Fruit fly (Drosophila melanogaster) whole organism, embryonic: Measurements from ENCODE around the gene Eip93F.

Experiments
- B-H1 ChIP-seq: fragments of 200-800 bp; sonication (Bioruptor generic); IDR thresholded peaks from 3 replicates; pipeline ENCODE4 v1.3.6; 2022; ENCODE audit warnings: missing biosample characterization, missing genetic modification characterization
- CG10366 ChIP-seq: fragments of 200-800 bp; sonication (Bioruptor generic); IDR thresholded peaks from 2 replicates; pipeline ENCODE4 v1.3.6; 2022; ENCODE audit warnings: missing biosample characterization, missing genetic modification characterization
- CG10979 ChIP-seq: fragments of 200-800 bp; sonication (Bioruptor generic); optimal IDR thresholded peaks from 2 replicates; lab custom pipeline; 2018; ENCODE audit warnings: missing biosample characterization, mild to moderate bottlenecking, missing genetic modification characterization, moderate library complexity
- CG12104 ChIP-seq: fragments of 200-800 bp; sonication (Bioruptor generic); optimal IDR thresholded peaks from 3 replicates; lab custom pipeline; 2016; ENCODE audit warnings: missing biosample characterization, missing genetic modification characterization
- CG13624 ChIP-seq: fragments of 200-800 bp; sonication (Bioruptor generic); optimal IDR thresholded peaks from 2 replicates; lab custom pipeline; 2016; ENCODE audit warnings: missing biosample characterization, missing genetic modification characterization
- CG16815 ChIP-seq: fragments of 200-800 bp; sonication (Bioruptor generic); optimal IDR thresholded peaks from 3 replicates; lab custom pipeline; 2017; ENCODE audit warnings: missing biosample characterization, mild to moderate bottlenecking, missing genetic modification characterization
- CG17186 ChIP-seq: fragments of 200-800 bp; sonication (Bioruptor generic); optimal IDR thresholded peaks from 3 replicates; lab custom pipeline; 2017; ENCODE audit warnings: missing biosample characterization, missing genetic modification reagents, missing genetic modification characterization
- CG17829 ChIP-seq: fragments of 200-800 bp; optimal IDR thresholded peaks from 2 replicates; lab custom pipeline; 2019; ENCODE audit warnings: missing biosample characterization, mild to moderate bottlenecking, missing genetic modification characterization, moderate library complexity
- CG18262 ChIP-seq: fragments of 200-800 bp; optimal IDR thresholded peaks from 3 replicates; lab custom pipeline; 2019; ENCODE audit warnings: missing biosample characterization, mild to moderate bottlenecking, missing genetic modification characterization, moderate library complexity
- CG30020 ChIP-seq: fragments of 200-800 bp; optimal IDR thresholded peaks from 2 replicates; lab custom pipeline; 2019; ENCODE audit warnings: missing biosample characterization, mild to moderate bottlenecking, missing genetic modification characterization, moderate library complexity
- CG31441 ChIP-seq: fragments of 200-800 bp; sonication (Bioruptor generic); IDR thresholded peaks from 2 replicates; pipeline ENCODE4 v1.3.6; 2022; ENCODE audit warnings: missing biosample characterization, missing genetic modification characterization
- CG3995 ChIP-seq: fragments of 200-800 bp; sonication (Bioruptor generic); optimal IDR thresholded peaks from 3 replicates; lab custom pipeline; 2016; ENCODE audit warnings: missing biosample characterization, missing genetic modification characterization
- CG4328 ChIP-seq: fragments of 200-800 bp; sonication (Bioruptor generic); optimal IDR thresholded peaks from 3 replicates; lab custom pipeline; 2017; ENCODE audit warnings: missing biosample characterization, missing genetic modification reagents, missing genetic modification characterization
- CG6813 ChIP-seq: fragments of 200-800 bp; sonication (Bioruptor generic); optimal IDR thresholded peaks from 2 replicates; lab custom pipeline; 2017; ENCODE audit warnings: missing biosample characterization, missing genetic modification characterization, mild to moderate bottlenecking, moderate library complexity, missing genetic modification reagents
- CG7556 ChIP-seq: fragments of 200-800 bp; sonication (Bioruptor generic); optimal IDR thresholded peaks from 2 replicates; lab custom pipeline; 2017; ENCODE audit warnings: missing biosample characterization, mild to moderate bottlenecking, missing genetic modification characterization
- CG7745 ChIP-seq: fragments of 200-800 bp; sonication (Bioruptor generic); optimal IDR thresholded peaks from 2 replicates; lab custom pipeline; 2018; ENCODE audit warnings: missing biosample characterization, mild to moderate bottlenecking, missing genetic modification characterization, moderate library complexity
- CG8290 ChIP-seq, 3 experiments: fragments of 200-800 bp; sonication (Bioruptor generic); optimal IDR thresholded peaks; 2 replicates each; lab custom pipeline; 2016 to 2019; ENCODE audit warnings: missing biosample characterization in 3 of 3, missing genetic modification characterization in 3 of 3, mild to moderate bottlenecking in 2 of 3, moderate library complexity in 1 of 3
- CG9437 ChIP-seq: fragments of 200-800 bp; sonication (Bioruptor generic); optimal IDR thresholded peaks from 2 replicates; lab custom pipeline; 2018; ENCODE audit warnings: missing biosample characterization, mild to moderate bottlenecking, missing genetic modification characterization
- CG9727 ChIP-seq: fragments of 200-800 bp; sonication (Bioruptor generic); optimal IDR thresholded peaks from 3 replicates; lab custom pipeline; 2017; ENCODE audit warnings: missing biosample characterization, mild to moderate bottlenecking, missing genetic modification characterization
- Dbx ChIP-seq: fragments of 200-800 bp; sonication (Bioruptor generic); IDR thresholded peaks from 3 replicates; pipeline ENCODE4 v1.3.6; 2022; ENCODE audit warnings: missing biosample characterization, missing genetic modification characterization
- Dek ChIP-seq: fragments of 200-800 bp; sonication (Bioruptor generic); optimal IDR thresholded peaks from 3 replicates; lab custom pipeline; 2019; ENCODE audit warnings: missing biosample characterization, mild to moderate bottlenecking, missing genetic modification characterization, moderate library complexity
- Fer3 ChIP-seq: fragments of 200-800 bp; sonication (Bioruptor generic); optimal IDR thresholded peaks from 2 replicates; lab custom pipeline; 2018; ENCODE audit warnings: missing biosample characterization, mild to moderate bottlenecking, missing genetic modification characterization, moderate library complexity
- HLHmδ ChIP-seq: fragments of 200-800 bp; sonication (Bioruptor generic); optimal IDR thresholded peaks from 2 replicates; lab custom pipeline; 2018; ENCODE audit warnings: missing biosample characterization, mild to moderate bottlenecking, missing genetic modification characterization, moderate library complexity
- HmgD ChIP-seq: fragments of 200-800 bp; sonication (Bioruptor generic); optimal IDR thresholded peaks from 3 replicates; lab custom pipeline; 2016; ENCODE audit warnings: missing biosample characterization, missing genetic modification characterization
- Hmr ChIP-seq: fragments of 200-800 bp; sonication (Bioruptor generic); optimal IDR thresholded peaks from 3 replicates; lab custom pipeline; 2017; ENCODE audit warnings: mild to moderate bottlenecking, missing biosample characterization, missing genetic modification reagents, missing genetic modification characterization
- Hr39 ChIP-seq: fragments of >200 bp; optimal IDR thresholded peaks from 2 replicates; lab custom pipeline; 2017
- MBD-R2 ChIP-seq: fragments of 200-800 bp; sonication (Bioruptor generic); IDR thresholded peaks from 2 replicates; pipeline ENCODE4 v1.3.6; 2022; ENCODE audit warnings: missing biosample characterization, missing genetic modification characterization
- Max ChIP-seq: fragments of 200-800 bp; sonication (Bioruptor generic); optimal IDR thresholded peaks from 2 replicates; lab custom pipeline; 2016; ENCODE audit warnings: missing biosample characterization, mild to moderate bottlenecking, missing genetic modification characterization
- NK7.1 ChIP-seq: fragments of 200-800 bp; sonication (Bioruptor generic); optimal IDR thresholded peaks from 3 replicates; lab custom pipeline; 2016; ENCODE audit warnings: missing biosample characterization, missing genetic modification characterization
- Opbp ChIP-seq: fragments of 200-800 bp; sonication (Bioruptor generic); IDR thresholded peaks from 3 replicates; pipeline ENCODE4 v1.3.6; 2022; ENCODE audit warnings: missing biosample characterization, missing genetic modification characterization; ENCODE audit not compliant: partially characterized antibody
- Spps ChIP-seq: fragments of 200-800 bp; sonication (Bioruptor generic); optimal IDR thresholded peaks from 2 replicates; lab custom pipeline; 2018; ENCODE audit warnings: missing biosample characterization, mild to moderate bottlenecking, missing genetic modification characterization
- ara ChIP-seq: fragments of 200-800 bp; sonication (Bioruptor generic); IDR thresholded peaks from 2 replicates; pipeline ENCODE4 v1.3.6; 2022; ENCODE audit warnings: missing biosample characterization, missing genetic modification characterization
- ato ChIP-seq: fragments of 200-800 bp; sonication (Bioruptor generic); IDR thresholded peaks from 2 replicates; pipeline ENCODE4 v1.3.6; 2022; ENCODE audit warnings: missing biosample characterization, missing genetic modification characterization; ENCODE audit not compliant: partially characterized antibody
- bsh ChIP-seq, 2 experiments: fragments of 200-800 bp; sonication (Bioruptor generic); optimal IDR thresholded peaks; 2 replicates each; lab custom pipeline; 2017 to 2018; ENCODE audit warnings: mild to moderate bottlenecking in 2 of 2, missing biosample characterization in 2 of 2, missing genetic modification characterization in 2 of 2, moderate library complexity in 1 of 2
- cato ChIP-seq: fragments of 200-800 bp; sonication (Bioruptor generic); optimal IDR thresholded peaks from 2 replicates; lab custom pipeline; 2016; ENCODE audit warnings: missing biosample characterization, missing genetic modification characterization, borderline replicate concordance
- chinmo ChIP-seq: fragments of 200-800 bp; sonication (Bioruptor generic); IDR thresholded peaks from 4 replicates; pipeline ENCODE4 v1.3.6; 2022; ENCODE audit warnings: missing biosample characterization, missing genetic modification characterization; ENCODE audit not compliant: partially characterized antibody
- crc ChIP-seq: fragments of 200-800 bp; sonication (Bioruptor generic); optimal IDR thresholded peaks from 2 replicates; lab custom pipeline; 2016; ENCODE audit warnings: missing biosample characterization, missing genetic modification characterization
- dati ChIP-seq: fragments of 200-800 bp; sonication (Bioruptor generic); IDR thresholded peaks from 2 replicates; pipeline ENCODE4 v1.3.6; 2022; ENCODE audit warnings: missing biosample characterization, missing genetic modification characterization
- eve ChIP-seq, 2 experiments: fragments of >200 bp; optimal IDR thresholded peaks; 2 replicates each; lab custom pipeline; 2017; ENCODE audit warnings: missing biosample characterization in 2 of 2, missing genetic modification characterization in 2 of 2
- eyg ChIP-seq: fragments of 200-800 bp; sonication (Bioruptor generic); optimal IDR thresholded peaks from 3 replicates; lab custom pipeline; 2016; ENCODE audit warnings: missing biosample characterization, missing genetic modification characterization
- fd96Cb ChIP-seq: fragments of 200-800 bp; sonication (Bioruptor generic); optimal IDR thresholded peaks from 2 replicates; lab custom pipeline; 2018; ENCODE audit warnings: missing biosample characterization, mild to moderate bottlenecking, missing genetic modification characterization, moderate library complexity
- fu2 ChIP-seq: fragments of 200-800 bp; sonication (Bioruptor generic); optimal IDR thresholded peaks from 2 replicates; lab custom pipeline; 2016; ENCODE audit warnings: missing biosample characterization, missing genetic modification characterization
- grn ChIP-seq: fragments of 200-800 bp; sonication (Bioruptor generic); optimal IDR thresholded peaks from 3 replicates; lab custom pipeline; 2017; ENCODE audit warnings: missing biosample characterization, missing genetic modification characterization
- gro ChIP-seq: fragments of 200-800 bp; sonication (Bioruptor generic); optimal IDR thresholded peaks from 2 replicates; lab custom pipeline; 2016; ENCODE audit warnings: missing biosample characterization, missing genetic modification characterization
- gsb ChIP-seq: fragments of 200-800 bp; sonication (Bioruptor generic); IDR thresholded peaks from 2 replicates; pipeline ENCODE4 v1.3.6; 2022; ENCODE audit warnings: missing biosample characterization, missing genetic modification characterization
- nerfin-2 ChIP-seq: fragments of 200-800 bp; sonication (Bioruptor generic); IDR thresholded peaks from 2 replicates; pipeline ENCODE4 v1.3.6; 2022; ENCODE audit warnings: missing biosample characterization, missing genetic modification characterization; ENCODE audit not compliant: partially characterized antibody
- nmo ChIP-seq: fragments of 200-800 bp; sonication (Bioruptor generic); optimal IDR thresholded peaks from 2 replicates; lab custom pipeline; 2018; ENCODE audit warnings: missing biosample characterization, mild to moderate bottlenecking, missing genetic modification characterization, moderate library complexity
- nom ChIP-seq: fragments of 200-800 bp; sonication (Bioruptor generic); optimal IDR thresholded peaks from 2 replicates; lab custom pipeline; 2017; ENCODE audit warnings: missing biosample characterization, missing genetic modification characterization, mild to moderate bottlenecking, moderate library complexity, missing genetic modification reagents
- pb ChIP-seq: fragments of 200-800 bp; sonication (Bioruptor generic); optimal IDR thresholded peaks from 3 replicates; lab custom pipeline; 2016; ENCODE audit warnings: missing biosample characterization, missing genetic modification characterization
- pros ChIP-seq: fragments of 200-800 bp; sonication (Bioruptor generic); optimal IDR thresholded peaks from 3 replicates; lab custom pipeline; 2019; ENCODE audit warnings: missing biosample characterization, mild to moderate bottlenecking, missing genetic modification characterization, moderate library complexity
- zen2 ChIP-seq: fragments of 200-800 bp; sonication (Bioruptor generic); IDR thresholded peaks from 3 replicates; pipeline ENCODE4 v1.3.6; 2022; ENCODE audit warnings: missing biosample characterization, missing genetic modification characterization; ENCODE audit not compliant: partially characterized antibody

Gene Eip93F

dm6 chr3R:22035552-22035951 lies 86.6 kb downstream of the Eip93F start (continued):
- TF ChIP-seq Spps, result no peak
- TF ChIP-seq CG13624 (GFP tag; lab: Kevin White, UChicago), result no peak
- no peak for TF ChIP-seq pros (GFP tag; lab: Kevin White, UChicago)
- TF ChIP-seq fu2, result no peak
- peak; percentile 85 for TF ChIP-seq ato (GFP tag; lab: Robert Waterston, UW)
- no peak for TF ChIP-seq eve (GFP tag; optimal IDR thresholded peaks at IDR 0.05; lab: Kevin White, UChicago)
- no peak for TF ChIP-seq CG31441 (GFP tag; lab: Robert Waterston, UW)
- no peak for TF ChIP-seq ara (GFP tag; lab: Robert Waterston, UW)
- no peak for TF ChIP-seq cato (GFP tag; lab: Kevin White, UChicago)
- no peak for TF ChIP-seq HmgD (GFP tag; lab: Kevin White, UChicago)
- no peak for TF ChIP-seq CG3995 (GFP tag; lab: Kevin White, UChicago)
- TF ChIP-seq CG7556 (GFP tag; lab: Kevin White, UChicago), result no peak
- TF ChIP-seq NK7.1, result no peak
- TF ChIP-seq pb, result no peak
- TF ChIP-seq nmo (GFP tag; lab: Kevin White, UChicago), result peak; percentile 25
- no peak for TF ChIP-seq CG10366 (GFP tag; lab: Robert Waterston, UW)
- no peak for TF ChIP-seq CG8290 (GFP tag; optimal IDR thresholded peaks at IDR 0.05; lab: Kevin White, UChicago)
- no peak for TF ChIP-seq CG8290 (tag; optimal IDR thresholded peaks at IDR 0.05; lab: Kevin White, UChicago)
- TF ChIP-seq B-H1 (GFP tag; lab: Robert Waterston, UW), result no peak
- peak; percentile 13 for TF ChIP-seq CG17829 (tag; lab: Kevin White, UChicago)
- no peak for TF ChIP-seq CG4328 (GFP tag; lab: Kevin White, UChicago)
- TF ChIP-seq gsb (GFP tag; lab: Robert Waterston, UW), result no peak
- no peak for TF ChIP-seq gro (GFP tag; lab: Kevin White, UChicago)
- peak; percentile 81 for TF ChIP-seq zen2
- no peak for TF ChIP-seq CG7745
- no peak for TF ChIP-seq CG9727 (GFP tag; lab: Kevin White, UChicago)
- TF ChIP-seq CG9437 (GFP tag; lab: Kevin White, UChicago), result no peak
- TF ChIP-seq Dek (tag; lab: Kevin White, UChicago), result no peak
- peak; percentile 64 for TF ChIP-seq nerfin-2 (GFP tag; lab: Robert Waterston, UW)
- no peak for TF ChIP-seq grn (GFP tag; lab: Kevin White, UChicago)
- no peak for TF ChIP-seq CG12104
- no peak for TF ChIP-seq CG6813 (GFP tag; lab: Kevin White, UChicago)
- TF ChIP-seq fd96Cb (tag; lab: Kevin White, UChicago), result no peak
- TF ChIP-seq CG30020, result no peak
- peak; percentile 78 for TF ChIP-seq Max
- no peak for TF ChIP-seq Hr39
- TF ChIP-seq CG10979, result no peak
- no peak for TF ChIP-seq HLHmδ (GFP tag; lab: Kevin White, UChicago)
- TF ChIP-seq Fer3 (tag; lab: Kevin White, UChicago), result no peak
- TF ChIP-seq CG18262, result no peak
- TF ChIP-seq nom (GFP tag; lab: Kevin White, UChicago), result no peak
- TF ChIP-seq bsh (GFP tag; optimal IDR thresholded peaks at IDR 0.05; lab: Kevin White, UChicago), result no peak
- TF ChIP-seq eyg, result no peak
- TF ChIP-seq MBD-R2 (GFP tag; lab: Robert Waterston, UW), result peak; percentile 77
- peak; percentile 82 for TF ChIP-seq Opbp (GFP tag; lab: Robert Waterston, UW)
- TF ChIP-seq dati (GFP tag; lab: Robert Waterston, UW), result no peak
- no peak for TF ChIP-seq crc
- no peak for TF ChIP-seq CG16815
- no peak for TF ChIP-seq Dbx
- no peak for TF ChIP-seq Hmr (GFP tag; lab: Kevin White, UChicago)
- TF ChIP-seq chinmo (GFP tag; lab: Robert Waterston, UW), result peak; percentile 75; the same call in 2 of the 4 replicates
- peak; percentile 29 for TF ChIP-seq CG17186 (GFP tag; lab: Kevin White, UChicago)
